Fruit fly (Drosophila melanogaster): Measurements from ENCODE around the gene RpS9.

dm6 chr3L:9489133-9489532 is 22.2 kb downstream of the RpS9 start, which contains the start of gene CG32036:
- no peak for TF ChIP-seq Blimp-1 (GFP tag; optimal IDR thresholded peaks at IDR 0.05)
- TF ChIP-seq CG8319 (GFP tag; optimal IDR thresholded peaks at IDR 0.05), result no peak
- TF ChIP-seq CG16779 (tag; optimal IDR thresholded peaks at IDR 0.05), result no peak
- TF ChIP-seq Gug (GFP tag; IDR thresholded peaks at IDR 0.05), result no peak
- no peak for TF ChIP-seq salr (GFP tag; optimal IDR thresholded peaks at IDR 0.05)
